Fruit fly (Drosophila melanogaster) whole organism: Measurements from ENCODE around the gene CG4133.

Source experiments
- CG8478 ChIP-seq: fragments of >200 bp; optimal IDR thresholded peaks from 2 replicates; lab custom pipeline; 2018; ENCODE audit warnings: inconsistent platforms
- Dll ChIP-seq: fragments of >200 bp; optimal IDR thresholded peaks from 2 replicates; lab custom pipeline; 2017
- EcR ChIP-seq, 2 experiments: fragments of >200 bp; optimal IDR thresholded peaks; 2 replicates each; lab custom pipeline; 2017; ENCODE audit warnings: missing biosample characterization in 2 of 2, missing genetic modification characterization in 2 of 2, missing genetic modification reagents in 2 of 2
- pan ChIP-seq: fragments of >200 bp; optimal IDR thresholded peaks from 2 replicates; lab custom pipeline; 2017
- psq ChIP-seq: fragments of >200 bp; optimal IDR thresholded peaks from 2 replicates; lab custom pipeline; 2017
- usp ChIP-seq: fragments of >200 bp; optimal IDR thresholded peaks from 2 replicates; lab custom pipeline; 2017; ENCODE audit warnings: missing biosample characterization, missing genetic modification characterization, mixed read lengths

Gene CG4133

dm6 chr2L:427338-428234 lies 27.7 kb upstream of the CG4133 start:
- TF ChIP-seq psq (lab: Kevin White, UChicago), result no peak
- peak; percentile 40 for TF ChIP-seq pan
- no peak for TF ChIP-seq Dll (lab: Kevin White, UChicago)
- no peak for TF ChIP-seq usp (GFP tag; lab: Kevin White, UChicago)

dm6 chr2L:428380-428989 lies 26.8 kb upstream of the CG4133 start:
- no peak for TF ChIP-seq psq (lab: Kevin White, UChicago)
- no peak for TF ChIP-seq EcR (GFP tag; optimal IDR thresholded peaks at IDR 0.05; lab: Kevin White, UChicago)
- TF ChIP-seq CG8478 (lab: Kevin White, UChicago), result no peak
- TF ChIP-seq pan, result no peak
- no peak for TF ChIP-seq usp (GFP tag; lab: Kevin White, UChicago)
- TF ChIP-seq Dll (lab: Kevin White, UChicago), result no peak

dm6 chr2L:429680-430484 lies 25.4 kb upstream of the CG4133 start:
- TF ChIP-seq pan (peak; percentile 68), EcR (GFP tag; optimal IDR thresholded peaks at IDR 0.05; lab: Kevin White, UChicago) (no peak), psq (lab: Kevin White, UChicago) (no peak)

- no peak for TF ChIP-seq pan
- no peak for TF ChIP-seq EcR (GFP tag; optimal IDR thresholded peaks at IDR 0.05; lab: Kevin White, UChicago)
- no peak for TF ChIP-seq psq (lab: Kevin White, UChicago)
- TF ChIP-seq CG8478 (lab: Kevin White, UChicago), result no peak
- TF ChIP-seq usp (GFP tag; lab: Kevin White, UChicago), result no peak
- TF ChIP-seq Dll (lab: Kevin White, UChicago), result no peak
Measured at dm6 chr2L:430820-431628, 24.3 kb upstream of the CG4133 start, which contains the start of gene ex. TSS of gene ex (plus strand) at chr2L:431227.

- TF ChIP-seq EcR (GFP tag; optimal IDR thresholded peaks at IDR 0.05; lab: Kevin White, UChicago), result no peak
- no peak for TF ChIP-seq pan
- TF ChIP-seq CG8478 (lab: Kevin White, UChicago), result no peak
- no peak for TF ChIP-seq Dll (lab: Kevin White, UChicago)
- TF ChIP-seq psq (lab: Kevin White, UChicago), result no peak
- TF ChIP-seq usp (GFP tag; lab: Kevin White, UChicago), result no peak
Measured at dm6 chr2L:431629-431984, 23.7 kb upstream of the CG4133 start.

- TF ChIP-seq pan (no peak), usp (GFP tag; lab: Kevin White, UChicago) (no peak), CG8478 (lab: Kevin White, UChicago) (no peak), Dll (lab: Kevin White, UChicago) (no peak), EcR (GFP tag; optimal IDR thresholded peaks at IDR 0.05; lab: Kevin White, UChicago) (no peak), psq (lab: Kevin White, UChicago) (no peak)
Measured at dm6 chr2L:432119-432518, 23.2 kb upstream of the CG4133 start.

dm6 chr2L:434439-434838 lies 20.9 kb upstream of the CG4133 start:
- TF ChIP-seq pan, result no peak
- TF ChIP-seq EcR (GFP tag; optimal IDR thresholded peaks at IDR 0.05; lab: Kevin White, UChicago), result no peak
- TF ChIP-seq psq (lab: Kevin White, UChicago), result no peak
- TF ChIP-seq CG8478 (lab: Kevin White, UChicago), result no peak
- TF ChIP-seq usp (GFP tag; lab: Kevin White, UChicago), result no peak
- no peak for TF ChIP-seq Dll (lab: Kevin White, UChicago)

dm6 chr2L:435311-435806 lies 20.0 kb upstream of the CG4133 start:
- no peak for TF ChIP-seq CG8478 (lab: Kevin White, UChicago)
- no peak for TF ChIP-seq Dll (lab: Kevin White, UChicago)
- no peak for TF ChIP-seq pan
- no peak for TF ChIP-seq psq (lab: Kevin White, UChicago)
- TF ChIP-seq EcR (GFP tag; optimal IDR thresholded peaks at IDR 0.05; lab: Kevin White, UChicago), result no peak
- no peak for TF ChIP-seq usp (GFP tag; lab: Kevin White, UChicago)

- TF ChIP-seq CG8478 (lab: Kevin White, UChicago), result no peak
- TF ChIP-seq usp (GFP tag; lab: Kevin White, UChicago), result no peak
- no peak for TF ChIP-seq Dll (lab: Kevin White, UChicago)
- no peak for TF ChIP-seq pan
- no peak for TF ChIP-seq EcR (GFP tag; optimal IDR thresholded peaks at IDR 0.05; lab: Kevin White, UChicago)
- TF ChIP-seq psq (lab: Kevin White, UChicago), result no peak
Measured at dm6 chr2L:437498-437897, 17.8 kb upstream of the CG4133 start.

- TF ChIP-seq EcR (GFP tag; optimal IDR thresholded peaks at IDR 0.05; lab: Kevin White, UChicago) (no peak), usp (GFP tag; lab: Kevin White, UChicago) (no peak), Dll (lab: Kevin White, UChicago) (no peak), pan (no peak), psq (lab: Kevin White, UChicago) (no peak), CG8478 (lab: Kevin White, UChicago) (no peak)
Measured at dm6 chr2L:439339-439738, 16.0 kb upstream of the CG4133 start.
